Fruit fly (Drosophila melanogaster): ENCODE results near the gene CG9400.

CG9400 gene

dm6 chrX:14242941-14243736 is 46.1 kb downstream of the CG9400 start, which contains the start of gene CG32599 (continued):
- TF ChIP-seq z (GFP tag; IDR thresholded peaks at IDR 0.05), result no peak
- no peak for TF ChIP-seq sd (tag; optimal IDR thresholded peaks at IDR 0.05)
- TF ChIP-seq kah (GFP tag; optimal IDR thresholded peaks at IDR 0.05), result no peak
- peak; percentile 33 for TF ChIP-seq zen (tag; optimal IDR thresholded peaks at IDR 0.05)
- peak; percentile 29 for TF ChIP-seq fd96Cb (tag; optimal IDR thresholded peaks at IDR 0.05)
- TF ChIP-seq HLH4C (GFP tag; IDR thresholded peaks at IDR 0.05; ENCODE audit: partially characterized antibody), result peak; percentile 81
- TF ChIP-seq Ets97D (GFP tag; optimal IDR thresholded peaks at IDR 0.05), result no peak
- peak; percentile 36 for TF ChIP-seq PHDP (tag; optimal IDR thresholded peaks at IDR 0.05)
- TF ChIP-seq Deaf1 (tag; optimal IDR thresholded peaks at IDR 0.05), result no peak
- TF ChIP-seq danr (GFP tag; IDR thresholded peaks at IDR 0.05), result no peak
- no peak for TF ChIP-seq Ets65A (GFP tag)
- no peak for TF ChIP-seq fd102C (GFP tag; optimal IDR thresholded peaks at IDR 0.05)
- no peak for TF ChIP-seq dati (GFP tag; IDR thresholded peaks at IDR 0.05)
- TF ChIP-seq Hr3 (GFP tag; optimal IDR thresholded peaks at IDR 0.05), result peak; percentile 20
- TF ChIP-seq Oli (tag; optimal IDR thresholded peaks at IDR 0.05), result peak; percentile 11
- no peak for TF ChIP-seq Atf3 (GFP tag; optimal IDR thresholded peaks at IDR 0.05)
- peak; percentile 54; the same call in 1 of the 3 replicates for TF ChIP-seq ase (GFP tag; IDR thresholded peaks at IDR 0.05)
- TF ChIP-seq Opbp (GFP tag; IDR thresholded peaks at IDR 0.05; ENCODE audit: partially characterized antibody), result peak; percentile 41; the same call in 1 of the 3 replicates
- no peak for TF ChIP-seq Nf-YB (GFP tag; optimal IDR thresholded peaks at IDR 0.05)
- peak; percentile 41; the same call in 1 of the 3 replicates for TF ChIP-seq CG17361 (GFP tag; IDR thresholded peaks at IDR 0.05)
- no peak for TF ChIP-seq MESR4 (GFP tag; optimal IDR thresholded peaks at IDR 0.05)
- peak; percentile 21 for TF ChIP-seq CG15696 (tag; optimal IDR thresholded peaks at IDR 0.05)
- peak; percentile 59; the same call in 1 of the 2 replicates for TF ChIP-seq CG42726 (GFP tag; IDR thresholded peaks at IDR 0.05; ENCODE audit: partially characterized antibody)
- no peak for TF ChIP-seq exex (tag; optimal IDR thresholded peaks at IDR 0.05)
- TF ChIP-seq CG14860 (GFP tag; IDR thresholded peaks at IDR 0.05; ENCODE audit: partially characterized antibody), result peak; percentile 59; the same call in 2 of the 3 replicates
- peak; percentile 62 for TF ChIP-seq Xrp1 (GFP tag; IDR thresholded peaks at IDR 0.05)
- TF ChIP-seq Drgx (GFP tag; IDR thresholded peaks at IDR 0.05), result no peak
- TF ChIP-seq GATAe (GFP tag; conservative IDR thresholded peaks at IDR 0.05), result no peak
- TF ChIP-seq CG17385 (GFP tag; optimal IDR thresholded peaks at IDR 0.05), result peak; percentile 39
- no peak for TF ChIP-seq bowl (GFP tag; IDR thresholded peaks at IDR 0.05)
- peak; percentile 46 for TF ChIP-seq CG7839 (tag; optimal IDR thresholded peaks at IDR 0.05)
- peak; percentile 30; the same call in 1 of the 2 replicates for TF ChIP-seq CG14014 (GFP tag; IDR thresholded peaks at IDR 0.05)
- no peak for TF ChIP-seq NC2β (GFP tag; optimal IDR thresholded peaks at IDR 0.05)
- TF ChIP-seq D19B (GFP tag; optimal IDR thresholded peaks at IDR 0.05), result no peak
- TF ChIP-seq crp (GFP tag; optimal IDR thresholded peaks at IDR 0.05), result no peak
- TF ChIP-seq CoRest (tag; optimal IDR thresholded peaks at IDR 0.05), result peak; percentile 55
- TF ChIP-seq CG17802 (tag; optimal IDR thresholded peaks at IDR 0.05), result peak; percentile 40
- TF ChIP-seq Eip74EF (GFP tag; optimal IDR thresholded peaks at IDR 0.05), result no peak
- TF ChIP-seq CG18619 (GFP tag; optimal IDR thresholded peaks at IDR 0.05), result no peak
- TF ChIP-seq Hey (tag; optimal IDR thresholded peaks at IDR 0.05), result no peak
- TF ChIP-seq CG9932 (GFP tag; IDR thresholded peaks at IDR 0.05), result no peak
- TF ChIP-seq C15 (GFP tag; IDR thresholded peaks at IDR 0.05), result no peak
- TF ChIP-seq Dref (GFP tag; IDR thresholded peaks at IDR 0.05), result peak; percentile 69
- TF ChIP-seq ranshi (GFP tag; IDR thresholded peaks at IDR 0.05), result peak; percentile 40; the same call in 1 of the 2 replicates
- no peak for TF ChIP-seq CG3163 (GFP tag; optimal IDR thresholded peaks at IDR 0.05)
- peak; percentile 48; the same call in 1 of the 3 replicates for TF ChIP-seq Dbx (GFP tag; IDR thresholded peaks at IDR 0.05)
- TF ChIP-seq ken (GFP tag; IDR thresholded peaks at IDR 0.05), result no peak
- peak; percentile 53 for TF ChIP-seq Ada2b (GFP tag; IDR thresholded peaks at IDR 0.05)

Data from whole organism, embryonic.